Worm (Caenorhabditis elegans) whole organism, L1 larva: Measurements from ENCODE around the gene hst-3.2.

Experiments
- C04F5.9 ChIP-seq: sonication (generic microtip); optimal IDR thresholded peaks from 2 replicates; lab custom pipeline; 2016; ENCODE audit warnings: missing genetic modification characterization, missing compliant biosample characterization
- C16A3.4 ChIP-seq: fragments of 150-350 bp; optimal IDR thresholded peaks from 2 replicates; lab custom pipeline; 2014; ENCODE audit warnings: missing biosample characterization, missing genetic modification characterization
- C34B4.2 ChIP-seq: sonication (generic microtip); optimal IDR thresholded peaks from 2 replicates; lab custom pipeline; 2017; ENCODE audit warnings: mild to moderate bottlenecking, missing genetic modification characterization, missing compliant biosample characterization
- ama-1 ChIP-seq: fragments of 150-350 bp; optimal IDR thresholded peaks from 2 replicates; lab custom pipeline; 2014
- ceh-90 ChIP-seq: sonication (generic microtip); optimal IDR thresholded peaks from 2 replicates; lab custom pipeline; 2016; ENCODE audit warnings: missing genetic modification characterization, missing compliant biosample characterization
- dpl-1 ChIP-seq, 3 experiments: fragments of 150-350 bp in 2 of 3; sonication (generic microtip) in 1 of 3; optimal IDR thresholded peaks; 2 replicates each; lab custom pipeline; 2014 to 2017; ENCODE audit warnings: missing biosample characterization in 3 of 3, missing genetic modification characterization in 3 of 3, missing genetic modification reagents in 3 of 3
- dsc-1 ChIP-seq: sonication (generic microtip); optimal IDR thresholded peaks from 2 replicates; lab custom pipeline; 2016; ENCODE audit warnings: mild to moderate bottlenecking, missing genetic modification characterization, missing compliant biosample characterization
- egl-13 ChIP-seq: sonication (generic microtip); optimal IDR thresholded peaks from 2 replicates; lab custom pipeline; 2016; ENCODE audit warnings: missing genotype, missing genetic modification reagents, missing genetic modification characterization, missing compliant biosample characterization
- elt-2 ChIP-seq: sonication (generic microtip); optimal IDR thresholded peaks from 2 replicates; lab custom pipeline; 2016; ENCODE audit warnings: missing genetic modification characterization, mild to moderate bottlenecking, inconsistent platforms, missing compliant biosample characterization, missing genetic modification reagents
- elt-3 ChIP-seq, 6 experiments: fragments of 150-350 bp in 1 of 6; sonication (generic microtip); optimal IDR thresholded peaks; 2 replicates each; lab custom pipeline; 2017 to 2018; ENCODE audit warnings: missing biosample characterization in 6 of 6, missing genetic modification characterization in 6 of 6, inconsistent platforms in 1 of 6
- ets-5 ChIP-seq: fragments of 200-800 bp; sonication (Bioruptor generic); IDR thresholded peaks from 2 replicates; pipeline ENCODE4 v1.3.6; 2022; ENCODE audit warnings: missing genetic modification characterization, missing compliant biosample characterization
- fkh-10 ChIP-seq: sonication (generic microtip); optimal IDR thresholded peaks from 2 replicates; lab custom pipeline; 2017; ENCODE audit warnings: missing biosample characterization, missing genetic modification reagents, missing genetic modification characterization
- grh-1 ChIP-seq: fragments of 200-800 bp; sonication (Bioruptor generic); IDR thresholded peaks from 2 replicates; pipeline ENCODE4 v1.3.6; 2022; ENCODE audit warnings: missing genetic modification reagents, missing genetic modification characterization, missing compliant biosample characterization
- hlh-4 ChIP-seq: sonication (generic microtip); optimal IDR thresholded peaks from 2 replicates; lab custom pipeline; 2016; ENCODE audit warnings: mild to moderate bottlenecking, missing genetic modification characterization, missing compliant biosample characterization
- hpl-2 ChIP-seq: fragments of 150-350 bp; optimal IDR thresholded peaks from 2 replicates; lab custom pipeline; 2014; ENCODE audit warnings: missing biosample characterization, missing genetic modification reagents, missing genetic modification characterization
- irx-1 ChIP-seq: sonication (generic microtip); optimal IDR thresholded peaks from 2 replicates; lab custom pipeline; 2016; ENCODE audit warnings: missing genetic modification characterization, missing compliant biosample characterization
- lin-13 ChIP-seq: fragments of 150-350 bp; optimal IDR thresholded peaks from 2 replicates; lab custom pipeline; 2014; ENCODE audit warnings: missing biosample characterization, missing genetic modification reagents, missing genetic modification characterization
- lin-15B ChIP-seq: fragments of 150-350 bp; sonication (generic microtip); optimal IDR thresholded peaks from 3 replicates; lab custom pipeline; 2014; ENCODE audit warnings: missing biosample characterization, missing genetic modification characterization
- lin-35 ChIP-seq, 2 experiments: fragments of 150-350 bp; optimal IDR thresholded peaks; 2 replicates each; lab custom pipeline; 2014; ENCODE audit warnings: missing biosample characterization in 2 of 2, missing genetic modification characterization in 2 of 2, missing genetic modification reagents in 2 of 2
- lin-39 ChIP-seq: fragments of 150-350 bp; optimal IDR thresholded peaks from 2 replicates; lab custom pipeline; 2014; ENCODE audit warnings: missing biosample characterization, missing genetic modification reagents, missing genetic modification characterization
- lir-3 ChIP-seq: sonication (generic microtip); optimal IDR thresholded peaks from 2 replicates; lab custom pipeline; 2016; ENCODE audit warnings: mild to moderate bottlenecking, missing genetic modification characterization, moderate library complexity, missing compliant biosample characterization; ENCODE audit not compliant: poor library complexity
- lsy-2 ChIP-seq, 2 experiments: fragments of 150-350 bp; optimal IDR thresholded peaks; 2 replicates each; lab custom pipeline; 2014; ENCODE audit warnings: missing biosample characterization in 2 of 2, missing genetic modification characterization in 2 of 2
- mdl-1 ChIP-seq, 2 experiments: fragments of 150-350 bp; optimal IDR thresholded peaks; 2 replicates each; lab custom pipeline; 2014 to 2017; ENCODE audit warnings: missing biosample characterization in 2 of 2, missing genetic modification characterization in 2 of 2, inconsistent platforms in 1 of 2
- mef-2 ChIP-seq: fragments of 150-350 bp; optimal IDR thresholded peaks from 2 replicates; lab custom pipeline; 2014; ENCODE audit warnings: missing biosample characterization, missing genetic modification characterization
- mep-1 ChIP-seq: fragments of 150-350 bp; optimal IDR thresholded peaks from 2 replicates; lab custom pipeline; 2014; ENCODE audit warnings: missing biosample characterization, missing genetic modification characterization
- nhr-11 ChIP-seq: fragments of 150-350 bp; optimal IDR thresholded peaks from 2 replicates; lab custom pipeline; 2014; ENCODE audit warnings: missing biosample characterization, missing genetic modification characterization
- nhr-12 ChIP-seq: sonication (generic microtip); optimal IDR thresholded peaks from 2 replicates; lab custom pipeline; 2017; ENCODE audit warnings: missing biosample characterization, missing genetic modification characterization
- nhr-19 ChIP-seq: fragments of 200-800 bp; sonication (Bioruptor generic); conservative IDR thresholded peaks from 2 replicates; pipeline ENCODE4 v1.3.6; 2022; ENCODE audit warnings: missing genetic modification characterization, missing compliant biosample characterization
- nhr-20 ChIP-seq: sonication (generic microtip); optimal IDR thresholded peaks from 2 replicates; lab custom pipeline; 2016; ENCODE audit warnings: mild to moderate bottlenecking, missing genetic modification characterization, missing compliant biosample characterization
- nhr-237 ChIP-seq: fragments of 150-350 bp; optimal IDR thresholded peaks from 2 replicates; lab custom pipeline; 2014; ENCODE audit warnings: missing biosample characterization, missing genetic modification characterization
- nhr-47 ChIP-seq: sonication (generic microtip); optimal IDR thresholded peaks from 2 replicates; lab custom pipeline; 2016; ENCODE audit warnings: mild to moderate bottlenecking, missing genetic modification characterization, moderate library complexity, missing compliant biosample characterization
- nhr-71 ChIP-seq: sonication (generic microtip); optimal IDR thresholded peaks from 2 replicates; lab custom pipeline; 2016; ENCODE audit warnings: mild to moderate bottlenecking, missing genetic modification characterization, moderate library complexity, missing compliant biosample characterization
- nhr-85 ChIP-seq: sonication (generic microtip); peaks from one replicate; lab custom pipeline; 2016; ENCODE audit warnings: missing genetic modification characterization, inconsistent platforms, missing compliant biosample characterization
- pag-3 ChIP-seq: sonication (generic microtip); optimal IDR thresholded peaks from 2 replicates; lab custom pipeline; 2017; ENCODE audit warnings: missing genetic modification characterization, mild to moderate bottlenecking, missing compliant biosample characterization, antibody characterized with exemption, borderline replicate concordance; ENCODE audit not compliant: insufficient read depth
- pax-3 ChIP-seq: fragments of 200-800 bp; sonication (Bioruptor generic); optimal IDR thresholded peaks from 2 replicates; lab custom pipeline; 2018; ENCODE audit warnings: mild to moderate bottlenecking, missing genetic modification characterization, moderate library complexity, missing compliant biosample characterization
- pqm-1 ChIP-seq: sonication (generic microtip); optimal IDR thresholded peaks from 3 replicates; lab custom pipeline; 2017; ENCODE audit warnings: missing biosample characterization, missing genetic modification characterization
- rnt-1 ChIP-seq: sonication (generic microtip); optimal IDR thresholded peaks from 2 replicates; lab custom pipeline; 2016; ENCODE audit warnings: mild to moderate bottlenecking, missing genetic modification characterization, moderate library complexity, missing compliant biosample characterization
- skn-1 ChIP-seq: fragments of 150-350 bp; optimal IDR thresholded peaks from 2 replicates; lab custom pipeline; 2014; ENCODE audit warnings: missing biosample characterization, missing genetic modification characterization
- snpc-4 ChIP-seq: fragments of 150-350 bp; optimal IDR thresholded peaks from 2 replicates; lab custom pipeline; 2014; ENCODE audit warnings: missing biosample characterization, missing genetic modification characterization
- snu-23 ChIP-seq: sonication (generic microtip); optimal IDR thresholded peaks from 2 replicates; lab custom pipeline; 2016; ENCODE audit warnings: missing genetic modification characterization, missing compliant biosample characterization
- sox-4 ChIP-seq: sonication (generic microtip); optimal IDR thresholded peaks from 2 replicates; lab custom pipeline; 2016; ENCODE audit warnings: missing genetic modification characterization, missing compliant biosample characterization
- sptf-1 ChIP-seq: fragments of 150-350 bp; optimal IDR thresholded peaks from 2 replicates; lab custom pipeline; 2014; ENCODE audit warnings: missing biosample characterization, missing genetic modification characterization
- swsn-7 ChIP-seq: sonication (generic microtip); optimal IDR thresholded peaks from 2 replicates; lab custom pipeline; 2016; ENCODE audit warnings: missing genetic modification characterization, missing compliant biosample characterization
- tlp-1 ChIP-seq: fragments of 150-350 bp; optimal IDR thresholded peaks from 2 replicates; lab custom pipeline; 2014; ENCODE audit warnings: missing biosample characterization, missing genetic modification characterization
- unc-130 ChIP-seq: fragments of 150-350 bp; optimal IDR thresholded peaks from 2 replicates; lab custom pipeline; 2017; ENCODE audit warnings: missing biosample characterization, missing genetic modification characterization, inconsistent platforms
- unc-30 ChIP-seq: sonication (generic microtip); optimal IDR thresholded peaks from 2 replicates; lab custom pipeline; 2017; ENCODE audit warnings: missing biosample characterization, missing genetic modification characterization
- unc-86 ChIP-seq: sonication (generic microtip); optimal IDR thresholded peaks from 2 replicates; lab custom pipeline; 2016; ENCODE audit warnings: missing genetic modification characterization, missing compliant biosample characterization
- vab-15 ChIP-seq: sonication (generic microtip); optimal IDR thresholded peaks from 2 replicates; lab custom pipeline; 2017; ENCODE audit warnings: missing genotype, mild to moderate bottlenecking, missing genetic modification characterization, missing compliant biosample characterization

Gene hst-3.2

DNA sequence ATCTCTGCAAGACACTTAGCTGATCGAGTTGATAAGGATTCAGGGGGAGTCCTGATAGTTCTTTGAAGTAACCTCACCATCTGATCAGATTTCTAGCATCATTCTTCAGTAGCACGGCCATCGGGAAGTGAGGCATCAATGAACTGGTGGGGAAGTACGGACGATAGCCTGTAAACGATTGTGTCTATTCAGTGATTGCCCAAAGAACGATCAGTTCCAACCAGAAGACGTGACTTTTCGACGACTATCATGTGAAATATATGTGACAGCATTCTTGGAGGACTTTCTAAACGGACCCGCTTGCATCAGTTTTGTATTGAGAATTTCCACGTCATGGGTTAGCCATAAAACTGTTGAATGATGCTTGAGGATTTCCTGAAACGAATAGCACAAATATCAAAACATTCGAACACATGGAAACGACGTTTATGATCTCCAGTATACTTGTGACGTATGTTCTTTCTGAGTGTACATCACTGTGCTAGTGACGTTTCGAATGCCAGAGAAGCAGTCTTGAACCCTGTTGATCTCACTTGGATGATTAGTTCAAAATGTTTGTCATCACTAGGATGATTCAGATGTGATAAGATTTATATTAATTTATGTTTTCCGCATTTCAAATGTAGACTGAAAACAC is 30.6 kb downstream of the hst-3.2 start (continued):
- no peak for TF ChIP-seq hlh-4 (tag; lab: Kevin White, UChicago)
- TF ChIP-seq irx-1 (tag; lab: Kevin White, UChicago): no peak
- peak; percentile 51 for TF ChIP-seq nhr-47 (tag; lab: Kevin White, UChicago)
- no peak for TF ChIP-seq lin-15B
- TF ChIP-seq nhr-11: no peak
- no peak for TF ChIP-seq swsn-7 (tag; lab: Kevin White, UChicago)
- no peak for TF ChIP-seq lin-39
- no peak for TF ChIP-seq mep-1 (tag; lab: Kevin White, UChicago)
- no peak for TF ChIP-seq vab-15 (tag; lab: Kevin White, UChicago)
- TF ChIP-seq nhr-85 (tag; lab: Kevin White, UChicago): peak; percentile 98
- TF ChIP-seq unc-130 (tag; lab: Kevin White, UChicago): no peak
- TF ChIP-seq dpl-1 (GFP tag; optimal IDR thresholded peaks at IDR 0.05; lab: Kevin White, UChicago): no peak
- TF ChIP-seq lsy-2 (tag; optimal IDR thresholded peaks at IDR 0.05; lab: Kevin White, UChicago): no peak
- no peak for TF ChIP-seq unc-30 (tag; lab: Kevin White, UChicago)
- no peak for TF ChIP-seq fkh-10 (GFP tag; lab: Kevin White, UChicago)
- no peak for TF ChIP-seq nhr-237 (tag; lab: Kevin White, UChicago)
- TF ChIP-seq ets-5 (GFP tag; lab: Robert Waterston, UW): no peak
- no peak for TF ChIP-seq C34B4.2 (tag; lab: Kevin White, UChicago)
- TF ChIP-seq mdl-1 (tag; optimal IDR thresholded peaks at IDR 0.05; lab: Kevin White, UChicago): peak in 1 of 2 experiments; percentile 51
- no peak for TF ChIP-seq sptf-1 (tag; lab: Kevin White, UChicago)
- TF ChIP-seq pax-3 (tag; lab: Kevin White, UChicago): no peak
- peak; percentile 70 for TF ChIP-seq nhr-20
- TF ChIP-seq lin-35 (GFP tag; optimal IDR thresholded peaks at IDR 0.05; lab: Kevin White, UChicago): peak in 1 of 2 experiments; percentile 43
- TF ChIP-seq pag-3 (tag; lab: Kevin White, UChicago): no peak
- TF ChIP-seq egl-13 (tag; lab: Kevin White, UChicago): no peak
- TF ChIP-seq nhr-12: no peak
- TF ChIP-seq nhr-71 (tag; lab: Kevin White, UChicago): peak; percentile 76
- no peak for TF ChIP-seq dsc-1 (tag; lab: Kevin White, UChicago)

- TF ChIP-seq lin-13 (GFP tag; lab: Kevin White, UChicago) (peak; percentile 11), fkh-10 (GFP tag; lab: Kevin White, UChicago) (no peak), snpc-4 (tag; lab: Kevin White, UChicago) (peak; percentile 95), grh-1 (GFP tag; lab: Robert Waterston, UW) (0 out of 2 replicates have a peak, but pooled peaks have one; percentile 10), rnt-1 (tag; lab: Kevin White, UChicago) (peak; percentile 31)
Measured at ce11 chrX:2891879-2892278, 31.9 kb downstream of the hst-3.2 start.

ce11 chrX:2891141-2891739 is 32.5 kb downstream of the hst-3.2 start, which contains the start of gene B0410.3:
TSS of gene B0410.3 (minus strand) at chrX:2891491.
- TF ChIP-seq vab-15 (tag; lab: Kevin White, UChicago) (peak; percentile 67), nhr-12 (no peak), elt-2 (tag; lab: Kevin White, UChicago) (no peak), elt-3 (tag; optimal IDR thresholded peaks at IDR 0.05; lab: Kevin White, UChicago) (peak; percentile 33 to 96 (median 88)), hpl-2 (no peak), nhr-47 (tag; lab: Kevin White, UChicago) (peak; percentile 64), lin-15B (no peak), tlp-1 (tag; lab: Kevin White, UChicago) (no peak), mef-2 (no peak), lir-3 (tag; lab: Kevin White, UChicago) (no peak), nhr-11 (no peak), sox-4 (tag; lab: Kevin White, UChicago) (no peak), ceh-90 (tag; lab: Kevin White, UChicago) (no peak), unc-86 (tag; lab: Kevin White, UChicago) (no peak), lin-35 (GFP tag; optimal IDR thresholded peaks at IDR 0.05; lab: Kevin White, UChicago) (peak; percentile 7 to 60), ama-1 (lab: Kevin White, UChicago) (no peak), nhr-19 (GFP tag; lab: Robert Waterston, UW) (peak; percentile 74), C16A3.4 (tag; lab: Kevin White, UChicago) (peak; percentile 46), pqm-1 (tag; lab: Kevin White, UChicago) (no peak), skn-1 (tag; lab: Kevin White, UChicago) (no peak), C04F5.9 (tag; lab: Kevin White, UChicago) (no peak), mdl-1 (tag; optimal IDR thresholded peaks at IDR 0.05; lab: Kevin White, UChicago) (peak in 1 of 2 experiments; percentile 79), snu-23 (GFP tag; lab: Kevin White, UChicago) (peak; percentile 78)
